Worm (Caenorhabditis elegans) whole organism, mixed stage, embryonic: Measurements from ENCODE around the gene F08D12.15.

Experiments
- bed-3 ChIP-seq: fragments of 200-800 bp; sonication (Bioruptor generic); optimal IDR thresholded peaks from 3 replicates; lab custom pipeline; 2018; ENCODE audit warnings: mild to moderate bottlenecking, missing genetic modification characterization, moderate library complexity, missing compliant biosample characterization
- ceh-83 ChIP-seq: fragments of 200-800 bp; sonication (Bioruptor generic); optimal IDR thresholded peaks from 2 replicates; lab custom pipeline; 2018; ENCODE audit warnings: mild to moderate bottlenecking, missing genetic modification characterization, missing compliant biosample characterization
- cnd-1 ChIP-seq: fragments of 200-800 bp; sonication (Bioruptor generic); optimal IDR thresholded peaks from 2 replicates; lab custom pipeline; 2018; ENCODE audit warnings: mild to moderate bottlenecking, missing genetic modification characterization, missing compliant biosample characterization
- elt-3 ChIP-seq: fragments of 150-350 bp; optimal IDR thresholded peaks from 2 replicates; lab custom pipeline; 2014; ENCODE audit warnings: missing biosample characterization, missing genetic modification characterization
- lsy-2 ChIP-seq: fragments of 150-350 bp; optimal IDR thresholded peaks from 2 replicates; lab custom pipeline; 2014; ENCODE audit warnings: missing biosample characterization, missing genetic modification characterization
- mab-5 ChIP-seq: fragments of 150-350 bp; optimal IDR thresholded peaks from 2 replicates; lab custom pipeline; 2014; ENCODE audit warnings: missing biosample characterization, missing genetic modification characterization
- nhr-2 ChIP-seq: fragments of 150-350 bp; optimal IDR thresholded peaks from 2 replicates; lab custom pipeline; 2014; ENCODE audit warnings: missing biosample characterization, missing genetic modification characterization
- nhr-237 ChIP-seq: fragments of 150-350 bp; optimal IDR thresholded peaks from 2 replicates; lab custom pipeline; 2014; ENCODE audit warnings: missing biosample characterization, missing genetic modification characterization
- nhr-28 ChIP-seq: fragments of 150-350 bp; optimal IDR thresholded peaks from 2 replicates; lab custom pipeline; 2014; ENCODE audit warnings: missing biosample characterization, missing genetic modification characterization
- pha-4 ChIP-seq: fragments of 150-350 bp; optimal IDR thresholded peaks from 2 replicates; lab custom pipeline; 2018; ENCODE audit warnings: missing biosample characterization, missing genetic modification reagents, missing genetic modification characterization
- snpc-4 ChIP-seq: fragments of 150-350 bp; optimal IDR thresholded peaks from 2 replicates; lab custom pipeline; 2014; ENCODE audit warnings: missing biosample characterization, missing genetic modification characterization
- unc-62 ChIP-seq: fragments of 150-350 bp; optimal IDR thresholded peaks from 2 replicates; lab custom pipeline; 2014; ENCODE audit warnings: missing biosample characterization, missing genetic modification reagents, missing genetic modification characterization
- ztf-11 ChIP-seq: fragments of 150-350 bp; optimal IDR thresholded peaks from 2 replicates; lab custom pipeline; 2014; ENCODE audit warnings: missing biosample characterization, missing genetic modification characterization

- no peak for TF ChIP-seq nhr-237
- TF ChIP-seq snpc-4 (tag; lab: Kevin White, UChicago): no peak
- no peak for TF ChIP-seq bed-3 (GFP tag; lab: Kevin White, UChicago)
- no peak for TF ChIP-seq ztf-11 (tag; lab: Kevin White, UChicago)
- no peak for TF ChIP-seq ceh-83 (GFP tag; lab: Kevin White, UChicago)
- TF ChIP-seq nhr-28 (tag; lab: Kevin White, UChicago): no peak
- no peak for TF ChIP-seq unc-62 (GFP tag; lab: Kevin White, UChicago)
- TF ChIP-seq mab-5: no peak
- TF ChIP-seq cnd-1 (tag; lab: Kevin White, UChicago): no peak
- TF ChIP-seq pha-4 (tag; lab: Kevin White, UChicago): no peak
- no peak for TF ChIP-seq nhr-2
- no peak for TF ChIP-seq lsy-2 (tag; lab: Kevin White, UChicago)
- TF ChIP-seq elt-3 (tag; lab: Kevin White, UChicago): no peak
These were observed 16.8 kb upstream of the F08D12.15 start, which contains the start of gene F29A7.4 for ce11 chrII:2749595-2750048.
